Worm (Caenorhabditis elegans): ENCODE measurements around the gene Y102A5C.4.
"Not testable (repeated sequence)": the region's sequence is repeated elsewhere in the genome, so short reads cannot be mapped to it uniquely, and the experiment has no call there.

DNA sequence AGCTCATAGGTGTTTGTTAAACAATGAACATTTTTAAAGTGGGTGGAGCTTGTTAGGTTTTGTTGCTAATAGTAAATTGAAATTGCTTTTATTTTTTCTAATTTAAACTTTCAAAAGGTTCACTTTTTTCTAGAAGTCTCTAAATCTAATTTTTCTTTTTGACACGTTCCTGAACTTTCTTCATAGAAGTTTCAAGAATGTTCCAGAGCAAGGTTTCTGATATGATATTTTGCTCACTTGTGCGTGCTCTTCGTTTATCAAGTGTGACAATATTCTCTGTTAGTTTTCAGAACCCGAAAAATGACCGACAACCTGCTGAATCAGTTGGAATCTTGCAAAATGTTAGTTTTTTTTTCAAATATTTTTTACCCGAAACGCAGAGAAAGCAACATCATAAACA is 16.7 kb downstream of the Y102A5C.4 start, which contains the start of gene fbxa-148:
- not testable (repeated sequence) for TF ChIP-seq ces-1 (GFP tag; optimal IDR thresholded peaks at IDR 0.05); lin-13 (GFP tag; optimal IDR thresholded peaks at IDR 0.05); tbx-2 (tag; optimal IDR thresholded peaks at IDR 0.05); lir-3 (tag; optimal IDR thresholded peaks at IDR 0.05; ENCODE audit: poor library complexity); jun-1 (tag; optimal IDR thresholded peaks at IDR 0.05); ama-1 (optimal IDR thresholded peaks at IDR 0.05); hpl-2 (GFP tag; optimal IDR thresholded peaks at IDR 0.05); nhr-19 (GFP tag; conservative IDR thresholded peaks at IDR 0.05); skn-1 (tag; optimal IDR thresholded peaks at IDR 0.05); unc-98 (GFP tag; IDR thresholded peaks at IDR 0.05); unc-62 (GFP tag; optimal IDR thresholded peaks at IDR 0.05); sox-4 (tag; optimal IDR thresholded peaks at IDR 0.05); nhr-28 (tag; optimal IDR thresholded peaks at IDR 0.05); nhr-20 (tag; optimal IDR thresholded peaks at IDR 0.05)
